Worm (Caenorhabditis elegans) whole organism, L4/young adult: ENCODE results near the gene rsp-2.

Experiments
- dao-5 ChIP-seq: sonication (generic microtip); optimal IDR thresholded peaks from 2 replicates; lab custom pipeline; 2016; ENCODE audit warnings: missing genotype, missing genetic modification characterization, moderate library complexity, missing compliant biosample characterization
- him-1 ChIP-seq: sonication (generic microtip); optimal IDR thresholded peaks from 2 replicates; lab custom pipeline; 2016; ENCODE audit warnings: missing genotype, missing genetic modification reagents, missing genetic modification characterization, missing compliant biosample characterization

DNA sequence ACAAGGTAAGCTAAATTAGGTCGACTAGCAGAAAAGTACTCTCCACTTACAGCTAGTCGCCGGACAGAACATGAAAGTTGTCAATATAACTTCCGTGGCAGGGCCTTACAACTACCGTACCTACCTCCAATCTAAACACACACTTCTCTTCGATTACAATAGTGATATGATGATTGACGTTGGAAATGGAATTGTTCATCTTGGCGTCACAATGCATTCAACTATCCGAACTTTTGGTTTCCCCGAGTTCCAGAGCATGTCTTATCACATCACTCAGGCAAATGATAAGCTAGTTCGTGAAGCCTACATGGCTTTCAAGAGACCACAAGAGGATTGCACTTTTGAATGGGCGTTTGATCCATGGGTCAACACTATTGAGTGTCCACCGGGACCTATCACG, 25.4 kb downstream of the rsp-2 start:
- TF ChIP-seq him-1 (tag; lab: Kevin White, UChicago) (no peak), dao-5 (no peak)
